Fruit fly (Drosophila melanogaster) whole organism, embryonic: Measurements from ENCODE around the gene G6P.

Source experiments
- Aef1 ChIP-seq: fragments of 200-800 bp; sonication (Bioruptor generic); IDR thresholded peaks from 3 replicates; pipeline ENCODE4 v1.3.6; 2022; ENCODE audit warnings: missing biosample characterization, missing genetic modification characterization
- Awh ChIP-seq: fragments of 200-800 bp; sonication (Bioruptor generic); IDR thresholded peaks from 2 replicates; pipeline ENCODE4, ENCODE4 v1.3.6; 2022; ENCODE audit warnings: missing biosample characterization, missing genetic modification characterization
- C15 ChIP-seq: fragments of 200-800 bp; sonication (Bioruptor generic); IDR thresholded peaks from 3 replicates; pipeline ENCODE4 v1.3.6; 2022; ENCODE audit warnings: missing biosample characterization, missing genetic modification characterization
- CG10959 ChIP-seq: fragments of 200-800 bp; sonication (Bioruptor generic); IDR thresholded peaks from 2 replicates; pipeline ENCODE4 v1.3.6; 2022; ENCODE audit warnings: missing biosample characterization, missing genetic modification characterization
- CG10979 ChIP-seq: fragments of 200-800 bp; sonication (Bioruptor generic); optimal IDR thresholded peaks from 2 replicates; lab custom pipeline; 2018; ENCODE audit warnings: missing biosample characterization, mild to moderate bottlenecking, missing genetic modification characterization, moderate library complexity
- CG11093 ChIP-seq: fragments of 200-800 bp; sonication (Bioruptor generic); IDR thresholded peaks from 3 replicates; pipeline ENCODE4 v1.3.6; 2022; ENCODE audit warnings: missing biosample characterization, missing genetic modification characterization
- CG11247 ChIP-seq: fragments of 200-800 bp; sonication (Bioruptor generic); IDR thresholded peaks from 2 replicates; pipeline ENCODE4 v1.3.6; 2022; ENCODE audit warnings: missing biosample characterization, missing genetic modification characterization
- CG11560 ChIP-seq: fragments of 200-800 bp; sonication (Bioruptor generic); IDR thresholded peaks from 3 replicates; pipeline ENCODE4 v1.3.6; 2022; ENCODE audit warnings: missing biosample characterization, missing genetic modification characterization
- CG11696 ChIP-seq: fragments of 200-800 bp; sonication (Bioruptor generic); IDR thresholded peaks from 2 replicates; pipeline ENCODE4 v1.3.6; 2022; ENCODE audit warnings: missing biosample characterization, missing genetic modification characterization
- CG11723 ChIP-seq: fragments of 200-800 bp; sonication (Bioruptor generic); optimal IDR thresholded peaks from 2 replicates; lab custom pipeline; 2017; ENCODE audit warnings: missing biosample characterization, mild to moderate bottlenecking, missing genetic modification characterization
- CG16779 ChIP-seq: fragments of 200-800 bp; sonication (Bioruptor generic); IDR thresholded peaks from 2 replicates; pipeline ENCODE4 v1.3.6; 2022; ENCODE audit warnings: missing biosample characterization, missing genetic modification characterization
- CG16863 ChIP-seq: fragments of 200-800 bp; sonication (Bioruptor generic); optimal IDR thresholded peaks from 3 replicates; lab custom pipeline; 2016; ENCODE audit warnings: missing biosample characterization, missing genetic modification characterization
- CG17328 ChIP-seq: fragments of 200-800 bp; sonication (Bioruptor generic); IDR thresholded peaks from 2 replicates; pipeline ENCODE4 v1.3.6; 2022; ENCODE audit warnings: missing biosample characterization, missing genetic modification characterization
- CG18619 ChIP-seq: fragments of 200-800 bp; sonication (Bioruptor generic); optimal IDR thresholded peaks from 3 replicates; lab custom pipeline; 2017; ENCODE audit warnings: missing biosample characterization, mild to moderate bottlenecking, missing genetic modification characterization
- CG2712 ChIP-seq: fragments of 200-800 bp; optimal IDR thresholded peaks from 3 replicates; lab custom pipeline; 2019; ENCODE audit warnings: missing biosample characterization, mild to moderate bottlenecking, missing genetic modification characterization, moderate library complexity
- CG33213 ChIP-seq: fragments of 200-800 bp; sonication (Bioruptor generic); optimal IDR thresholded peaks from 3 replicates; lab custom pipeline; 2016; ENCODE audit warnings: missing biosample characterization, missing genetic modification characterization
- CG4328 ChIP-seq: fragments of 200-800 bp; sonication (Bioruptor generic); optimal IDR thresholded peaks from 3 replicates; lab custom pipeline; 2017; ENCODE audit warnings: missing biosample characterization, missing genetic modification reagents, missing genetic modification characterization
- CG4617 ChIP-seq: fragments of 200-800 bp; sonication (Bioruptor generic); optimal IDR thresholded peaks from 3 replicates; lab custom pipeline; 2016; ENCODE audit warnings: missing biosample characterization, missing genetic modification characterization, borderline replicate concordance
- CG6654 ChIP-seq: fragments of 200-800 bp; sonication (Bioruptor generic); optimal IDR thresholded peaks from 2 replicates; lab custom pipeline; 2017; ENCODE audit warnings: missing biosample characterization, mild to moderate bottlenecking, missing genetic modification characterization
- CG7786 ChIP-seq: fragments of 200-800 bp; sonication (Bioruptor generic); optimal IDR thresholded peaks from 2 replicates; lab custom pipeline; 2016; ENCODE audit warnings: missing biosample characterization, missing genetic modification characterization
- CG8089 ChIP-seq: fragments of 200-800 bp; sonication (Bioruptor generic); optimal IDR thresholded peaks from 3 replicates; lab custom pipeline; 2016; ENCODE audit warnings: missing biosample characterization, missing genetic modification characterization
- CG8281 ChIP-seq: fragments of 200-800 bp; sonication (Bioruptor generic); optimal IDR thresholded peaks from 2 replicates; lab custom pipeline; 2018; ENCODE audit warnings: missing biosample characterization, mild to moderate bottlenecking, missing genetic modification characterization, moderate library complexity
- CG9876 ChIP-seq: fragments of 200-800 bp; sonication (Bioruptor generic); optimal IDR thresholded peaks from 2 replicates; lab custom pipeline; 2016; ENCODE audit warnings: missing biosample characterization, missing genetic modification characterization
- CG9932 ChIP-seq: fragments of 200-800 bp; sonication (Bioruptor generic); IDR thresholded peaks from 2 replicates; pipeline ENCODE4 v1.3.6; 2022; ENCODE audit warnings: missing biosample characterization, missing genetic modification characterization
- Dip2 ChIP-seq: fragments of 200-800 bp; sonication (Bioruptor generic); IDR thresholded peaks from 2 replicates; pipeline ENCODE4 v1.3.6; 2022; ENCODE audit warnings: missing biosample characterization, missing genetic modification characterization
- Doc2 ChIP-seq: fragments of 200-800 bp; sonication (Bioruptor generic); IDR thresholded peaks from 2 replicates; pipeline ENCODE4 v1.3.6; 2022; ENCODE audit warnings: missing biosample characterization, missing genetic modification characterization
- Dref ChIP-seq: fragments of 200-800 bp; sonication (Bioruptor generic); IDR thresholded peaks from 2 replicates; pipeline ENCODE4 v1.3.6; 2022; ENCODE audit warnings: missing biosample characterization, missing genetic modification characterization
- ERR ChIP-seq: fragments of 200-800 bp; sonication (Bioruptor generic); optimal IDR thresholded peaks from 2 replicates; lab custom pipeline; 2016; ENCODE audit warnings: missing biosample characterization, missing genetic modification characterization
- Gsc ChIP-seq: fragments of 200-800 bp; sonication (Bioruptor generic); IDR thresholded peaks from 2 replicates; pipeline ENCODE4 v1.3.6; 2022; ENCODE audit warnings: missing biosample characterization, missing genetic modification characterization
- HmgD ChIP-seq: fragments of 200-800 bp; sonication (Bioruptor generic); optimal IDR thresholded peaks from 3 replicates; lab custom pipeline; 2016; ENCODE audit warnings: missing biosample characterization, missing genetic modification characterization
- Lhr ChIP-seq: fragments of 200-800 bp; sonication (Bioruptor generic); optimal IDR thresholded peaks from 3 replicates; lab custom pipeline; 2017; ENCODE audit warnings: mild to moderate bottlenecking, missing biosample characterization, missing genetic modification reagents, missing genetic modification characterization
- Max ChIP-seq: fragments of 200-800 bp; sonication (Bioruptor generic); optimal IDR thresholded peaks from 2 replicates; lab custom pipeline; 2016; ENCODE audit warnings: missing biosample characterization, mild to moderate bottlenecking, missing genetic modification characterization
- Mes4 ChIP-seq: fragments of 200-800 bp; sonication (Bioruptor generic); optimal IDR thresholded peaks from 2 replicates; lab custom pipeline; 2016; ENCODE audit warnings: missing biosample characterization, missing genetic modification characterization
- Nf-YA ChIP-seq: fragments of 200-800 bp; sonication (Bioruptor generic); IDR thresholded peaks from 2 replicates; pipeline ENCODE4 v1.3.6; 2022; ENCODE audit warnings: missing biosample characterization, missing genetic modification characterization
- Six4 ChIP-seq: fragments of 200-800 bp; sonication (Bioruptor generic); optimal IDR thresholded peaks from 2 replicates; lab custom pipeline; 2016; ENCODE audit warnings: missing biosample characterization, missing genetic modification characterization
- Sox102F ChIP-seq: fragments of 200-800 bp; sonication (Bioruptor generic); optimal IDR thresholded peaks from 2 replicates; lab custom pipeline; 2018; ENCODE audit warnings: missing biosample characterization, mild to moderate bottlenecking, missing genetic modification characterization, moderate library complexity
- Stat92E ChIP-seq, 3 experiments: fragments of >200 bp in 2 of 3; fragments of 200-800 bp in 1 of 3; sonication (Bioruptor generic) in 1 of 3; optimal IDR thresholded peaks; 2 replicates each; lab custom pipeline; 2017 to 2019; ENCODE audit warnings: missing biosample characterization in 3 of 3, missing genetic modification characterization in 3 of 3, mild to moderate bottlenecking in 1 of 3, moderate library complexity in 1 of 3
- ase ChIP-seq: fragments of 200-800 bp; sonication (Bioruptor generic); IDR thresholded peaks from 3 replicates; pipeline ENCODE4 v1.3.6; 2022; ENCODE audit warnings: missing biosample characterization, missing genetic modification characterization
- bowl ChIP-seq: fragments of 200-800 bp; sonication (Bioruptor generic); IDR thresholded peaks from 2 replicates; pipeline ENCODE4 v1.3.6; 2022; ENCODE audit warnings: missing biosample characterization, missing genetic modification characterization
- exex ChIP-seq: fragments of 200-800 bp; sonication (Bioruptor generic); optimal IDR thresholded peaks from 4 replicates; lab custom pipeline; 2018; ENCODE audit warnings: missing biosample characterization, mild to moderate bottlenecking, missing genetic modification characterization, moderate library complexity
- eyg ChIP-seq: fragments of 200-800 bp; sonication (Bioruptor generic); optimal IDR thresholded peaks from 3 replicates; lab custom pipeline; 2016; ENCODE audit warnings: missing biosample characterization, missing genetic modification characterization
- grau ChIP-seq: fragments of 200-800 bp; optimal IDR thresholded peaks from 3 replicates; lab custom pipeline; 2019; ENCODE audit warnings: missing biosample characterization, mild to moderate bottlenecking, missing genetic modification characterization, moderate library complexity
- inv ChIP-seq: fragments of 200-800 bp; sonication (Bioruptor generic); IDR thresholded peaks from 2 replicates; pipeline ENCODE4 v1.3.6; 2022; ENCODE audit warnings: missing biosample characterization, missing genetic modification characterization; ENCODE audit not compliant: partially characterized antibody
- jigr1 ChIP-seq: fragments of 200-800 bp; sonication (Bioruptor generic); IDR thresholded peaks from 3 replicates; pipeline ENCODE4 v1.3.6; 2022; ENCODE audit warnings: missing biosample characterization, missing genetic modification characterization
- nmo ChIP-seq: fragments of 200-800 bp; sonication (Bioruptor generic); optimal IDR thresholded peaks from 2 replicates; lab custom pipeline; 2018; ENCODE audit warnings: missing biosample characterization, mild to moderate bottlenecking, missing genetic modification characterization, moderate library complexity
- oc ChIP-seq: fragments of 200-800 bp; sonication (Bioruptor generic); optimal IDR thresholded peaks from 2 replicates; lab custom pipeline; 2018; ENCODE audit warnings: missing biosample characterization, mild to moderate bottlenecking, missing genetic modification characterization, moderate library complexity
- salm ChIP-seq: fragments of 200-800 bp; sonication (Bioruptor generic); optimal IDR thresholded peaks from 2 replicates; lab custom pipeline; 2018; ENCODE audit warnings: missing biosample characterization, mild to moderate bottlenecking, missing genetic modification characterization
- toy ChIP-seq: fragments of 200-800 bp; sonication (Bioruptor generic); IDR thresholded peaks from 2 replicates; pipeline ENCODE4 v1.3.6; 2022; ENCODE audit warnings: missing biosample characterization, missing genetic modification characterization
- tx ChIP-seq: fragments of 200-800 bp; sonication (Bioruptor generic); optimal IDR thresholded peaks from 2 replicates; lab custom pipeline; 2016; ENCODE audit warnings: missing biosample characterization, missing genetic modification characterization
- vnd ChIP-seq: fragments of 200-800 bp; sonication (Bioruptor generic); IDR thresholded peaks from 3 replicates; pipeline ENCODE4 v1.3.6; 2022; ENCODE audit warnings: missing biosample characterization, missing genetic modification characterization; ENCODE audit not compliant: partially characterized antibody
- wek ChIP-seq: fragments of 200-800 bp; sonication (Bioruptor generic); optimal IDR thresholded peaks from 3 replicates; lab custom pipeline; 2018; ENCODE audit warnings: missing biosample characterization, mild to moderate bottlenecking, missing genetic modification characterization, moderate library complexity

G6P gene

DNA sequence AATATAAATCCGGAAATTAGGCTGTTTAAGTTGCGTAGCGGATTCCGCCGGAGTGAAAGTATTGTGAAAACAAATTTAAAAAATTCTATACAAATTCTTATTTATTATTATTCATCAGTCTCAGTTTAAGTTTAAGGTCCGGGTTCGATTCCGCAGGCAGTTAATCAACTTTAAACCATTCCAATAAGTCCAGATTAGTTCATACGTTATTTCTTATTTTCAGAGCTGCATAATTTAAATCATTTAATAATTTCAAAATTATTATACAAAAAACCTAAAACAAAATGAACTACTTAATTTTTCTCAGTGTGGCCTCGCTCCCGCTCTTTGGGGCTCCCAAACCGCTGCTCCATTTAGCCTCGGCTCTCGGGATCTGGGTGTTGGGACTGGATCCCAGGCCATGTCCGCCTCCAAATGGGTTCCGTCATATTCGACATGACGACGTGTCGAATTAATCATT is 14.8 kb upstream of the G6P start (continued):
- peak; percentile 89 for TF ChIP-seq CG18619 (GFP tag; lab: Kevin White, UChicago)
- TF ChIP-seq toy, result no peak
- TF ChIP-seq CG10959 (GFP tag; lab: Robert Waterston, UW), result peak; percentile 55; the same call in 1 of the 2 replicates
- TF ChIP-seq CG11560 (tag; lab: Robert Waterston, UW), result no peak
- no peak for TF ChIP-seq wek
- peak; percentile 86 for TF ChIP-seq Max (GFP tag; lab: Kevin White, UChicago)
- peak; percentile 88 for TF ChIP-seq Sox102F (GFP tag; lab: Kevin White, UChicago)
- peak; percentile 69 for TF ChIP-seq Lhr (GFP tag; lab: Kevin White, UChicago)
- no peak for TF ChIP-seq vnd
- TF ChIP-seq salm (tag; lab: Kevin White, UChicago), result peak; percentile 77
- TF ChIP-seq CG11723, result peak; percentile 90
- TF ChIP-seq CG11696 (GFP tag; lab: Robert Waterston, UW), result peak; percentile 25; the same call in 1 of the 2 replicates
- peak; percentile 62; the same call in 1 of the 3 replicates for TF ChIP-seq C15 (GFP tag; lab: Robert Waterston, UW)
- TF ChIP-seq Gsc (GFP tag; lab: Robert Waterston, UW), result no peak
- peak; percentile 50 for TF ChIP-seq exex (tag; lab: Kevin White, UChicago)
- TF ChIP-seq oc (tag; lab: Kevin White, UChicago), result peak; percentile 60
- no peak for TF ChIP-seq CG8089 (GFP tag; lab: Kevin White, UChicago)
- TF ChIP-seq CG4617, result peak; percentile 25
- peak; percentile 17 for TF ChIP-seq tx
- TF ChIP-seq CG6654, result peak; percentile 72
- TF ChIP-seq CG11093 (GFP tag; lab: Robert Waterston, UW), result peak; percentile 74; the same call in 2 of the 3 replicates
- no peak; the same call in none of the 2 replicates for TF ChIP-seq CG17328 (GFP tag; lab: Robert Waterston, UW)
- peak; percentile 31 for TF ChIP-seq CG7786 (GFP tag; lab: Kevin White, UChicago)
- TF ChIP-seq CG11247 (GFP tag; lab: Robert Waterston, UW), result peak; percentile 56
- TF ChIP-seq Six4 (GFP tag; lab: Kevin White, UChicago), result peak; percentile 86
- TF ChIP-seq ERR (GFP tag; lab: Kevin White, UChicago), result no peak
- peak; percentile 32; the same call in 1 of the 2 replicates for TF ChIP-seq Awh
- TF ChIP-seq HmgD (GFP tag; lab: Kevin White, UChicago), result no peak
- peak; percentile 77 for TF ChIP-seq CG9932
- no peak for TF ChIP-seq Dip2 (GFP tag; lab: Robert Waterston, UW)
- TF ChIP-seq jigr1 (GFP tag; lab: Robert Waterston, UW), result no peak; the same call in 2 of the 3 replicates
- TF ChIP-seq bowl (GFP tag; lab: Robert Waterston, UW), result no peak
- TF ChIP-seq CG16863 (GFP tag; lab: Kevin White, UChicago), result peak; percentile 30
- TF ChIP-seq CG2712 (tag; lab: Kevin White, UChicago), result peak; percentile 95
- TF ChIP-seq nmo, result peak; percentile 96
- peak; percentile 47 for TF ChIP-seq CG33213 (GFP tag; lab: Kevin White, UChicago)
- no peak for TF ChIP-seq CG16779 (GFP tag; lab: Robert Waterston, UW)
- no peak for TF ChIP-seq Dref (GFP tag; lab: Robert Waterston, UW)
- TF ChIP-seq CG4328 (GFP tag; lab: Kevin White, UChicago), result peak; percentile 87
- no peak for TF ChIP-seq CG9876
- TF ChIP-seq CG8281 (tag; lab: Kevin White, UChicago), result peak; percentile 69
- peak in 1 of 3 experiments; percentile 68 for TF ChIP-seq Stat92E (GFP tag; optimal IDR thresholded peaks at IDR 0.05; lab: Kevin White, UChicago)
- no peak for TF ChIP-seq Doc2 (GFP tag; lab: Robert Waterston, UW)
- TF ChIP-seq grau (tag; lab: Kevin White, UChicago), result peak; percentile 91
- TF ChIP-seq eyg (GFP tag; lab: Kevin White, UChicago), result no peak
- peak; percentile 64; the same call in 1 of the 3 replicates for TF ChIP-seq ase (GFP tag; lab: Robert Waterston, UW)
- no peak for TF ChIP-seq Mes4 (GFP tag; lab: Kevin White, UChicago)
- TF ChIP-seq CG10979, result peak; percentile 96
- no peak for TF ChIP-seq inv (GFP tag; lab: Robert Waterston, UW)
- peak; percentile 56; the same call in 2 of the 3 replicates for TF ChIP-seq Aef1 (GFP tag; lab: Robert Waterston, UW)
- peak; percentile 47 for TF ChIP-seq Nf-YA (GFP tag; lab: Robert Waterston, UW)
